Fruit fly (Drosophila melanogaster) whole organism, embryonic: ENCODE measurements around the gene CG42240.

Source experiments
- CG11085 ChIP-seq: fragments of 200-800 bp; sonication (Bioruptor generic); IDR thresholded peaks from 2 replicates; pipeline ENCODE4 v1.3.6; 2022; ENCODE audit warnings: missing biosample characterization, missing genetic modification characterization
- CG11093 ChIP-seq: fragments of 200-800 bp; sonication (Bioruptor generic); IDR thresholded peaks from 3 replicates; pipeline ENCODE4 v1.3.6; 2022; ENCODE audit warnings: missing biosample characterization, missing genetic modification characterization
- CG11456 ChIP-seq: fragments of 200-800 bp; sonication (Bioruptor generic); IDR thresholded peaks from 3 replicates; pipeline ENCODE4 v1.3.6; 2022; ENCODE audit warnings: missing biosample characterization, missing genetic modification characterization
- CG11504 ChIP-seq: fragments of 200-800 bp; sonication (Bioruptor generic); optimal IDR thresholded peaks from 3 replicates; lab custom pipeline; 2019; ENCODE audit warnings: missing biosample characterization, mild to moderate bottlenecking, missing genetic modification characterization, moderate library complexity
- CG1603 ChIP-seq: fragments of 200-800 bp; sonication (Bioruptor generic); optimal IDR thresholded peaks from 2 replicates; lab custom pipeline; 2019; ENCODE audit warnings: missing biosample characterization, mild to moderate bottlenecking, missing genetic modification characterization, moderate library complexity
- CG1647 ChIP-seq: fragments of 200-800 bp; sonication (Bioruptor generic); optimal IDR thresholded peaks from 3 replicates; lab custom pipeline; 2016; ENCODE audit warnings: missing biosample characterization, missing genetic modification characterization
- CG16813 ChIP-seq: fragments of 200-800 bp; sonication (Bioruptor generic); IDR thresholded peaks from 3 replicates; pipeline ENCODE4 v1.3.6; 2022; ENCODE audit warnings: missing biosample characterization, missing genetic modification characterization; ENCODE audit not compliant: partially characterized antibody
- CG1792 ChIP-seq: fragments of 200-800 bp; sonication (Bioruptor generic); optimal IDR thresholded peaks from 2 replicates; lab custom pipeline; 2016; ENCODE audit warnings: missing biosample characterization, missing genetic modification characterization
- CG18476 ChIP-seq: fragments of 200-800 bp; sonication (Bioruptor generic); optimal IDR thresholded peaks from 2 replicates; lab custom pipeline; 2016; ENCODE audit warnings: missing biosample characterization, mild to moderate bottlenecking, missing genetic modification characterization
- CG2875 ChIP-seq: fragments of 200-800 bp; sonication (Bioruptor generic); optimal IDR thresholded peaks from 2 replicates; lab custom pipeline; 2017; ENCODE audit warnings: missing biosample characterization, mild to moderate bottlenecking, missing genetic modification characterization, missing genetic modification reagents
- CG30431 ChIP-seq: fragments of 200-800 bp; sonication (Bioruptor generic); optimal IDR thresholded peaks from 2 replicates; lab custom pipeline; 2017; ENCODE audit warnings: missing biosample characterization, missing genetic modification characterization
- CG3065 ChIP-seq: fragments of 200-800 bp; sonication (Bioruptor generic); optimal IDR thresholded peaks from 2 replicates; lab custom pipeline; 2016; ENCODE audit warnings: missing biosample characterization, missing genetic modification characterization
- CG3281 ChIP-seq: fragments of 200-800 bp; sonication (Bioruptor generic); optimal IDR thresholded peaks from 3 replicates; lab custom pipeline; 2017; ENCODE audit warnings: missing biosample characterization, mild to moderate bottlenecking, missing genetic modification characterization
- CG43689 ChIP-seq: fragments of 200-800 bp; sonication (Bioruptor generic); IDR thresholded peaks from 2 replicates; pipeline ENCODE4 v1.3.6; 2022; ENCODE audit warnings: missing biosample characterization, missing genetic modification characterization
- CG6254 ChIP-seq: fragments of 200-800 bp; sonication (Bioruptor generic); optimal IDR thresholded peaks from 3 replicates; lab custom pipeline; 2017; ENCODE audit warnings: mild to moderate bottlenecking, missing biosample characterization, missing genetic modification reagents, missing genetic modification characterization
- CG6654 ChIP-seq: fragments of 200-800 bp; sonication (Bioruptor generic); optimal IDR thresholded peaks from 2 replicates; lab custom pipeline; 2017; ENCODE audit warnings: missing biosample characterization, mild to moderate bottlenecking, missing genetic modification characterization
- CG8089 ChIP-seq: fragments of 200-800 bp; sonication (Bioruptor generic); optimal IDR thresholded peaks from 3 replicates; lab custom pipeline; 2016; ENCODE audit warnings: missing biosample characterization, missing genetic modification characterization
- CG8478 ChIP-seq: fragments of >200 bp; optimal IDR thresholded peaks from 2 replicates; lab custom pipeline; 2018
- CG9876 ChIP-seq: fragments of 200-800 bp; sonication (Bioruptor generic); optimal IDR thresholded peaks from 2 replicates; lab custom pipeline; 2016; ENCODE audit warnings: missing biosample characterization, missing genetic modification characterization
- CHES-1-like ChIP-seq: fragments of 200-800 bp; sonication (Bioruptor generic); optimal IDR thresholded peaks from 2 replicates; lab custom pipeline; 2016; ENCODE audit warnings: missing biosample characterization, missing genetic modification characterization
- CkIIα-i1 ChIP-seq: fragments of 200-800 bp; sonication (Bioruptor generic); IDR thresholded peaks from 2 replicates; pipeline ENCODE4 v1.3.6; 2022; ENCODE audit warnings: missing biosample characterization, missing genetic modification characterization
- Dad ChIP-seq: fragments of 200-800 bp; sonication (Bioruptor generic); optimal IDR thresholded peaks from 3 replicates; lab custom pipeline; 2016; ENCODE audit warnings: missing biosample characterization, missing genetic modification characterization
- Eip74EF ChIP-seq, 2 experiments: fragments of 200-800 bp in 1 of 2; fragments of >200 bp in 1 of 2; sonication (Bioruptor generic) in 1 of 2; optimal IDR thresholded peaks; 2 replicates each; lab custom pipeline; 2017 to 2019; ENCODE audit warnings: missing biosample characterization in 2 of 2, missing genetic modification characterization in 2 of 2, mild to moderate bottlenecking in 1 of 2, moderate library complexity in 1 of 2
- HLH4C ChIP-seq: fragments of 200-800 bp; sonication (Bioruptor generic); IDR thresholded peaks from 3 replicates; pipeline ENCODE4 v1.3.6; 2022; ENCODE audit warnings: missing biosample characterization, missing genetic modification characterization; ENCODE audit not compliant: partially characterized antibody
- Hey ChIP-seq: fragments of 200-800 bp; sonication (Bioruptor generic); optimal IDR thresholded peaks from 3 replicates; lab custom pipeline; 2018; ENCODE audit warnings: missing biosample characterization, mild to moderate bottlenecking, missing genetic modification characterization
- Hmr ChIP-seq: fragments of 200-800 bp; sonication (Bioruptor generic); optimal IDR thresholded peaks from 3 replicates; lab custom pipeline; 2017; ENCODE audit warnings: mild to moderate bottlenecking, missing biosample characterization, missing genetic modification reagents, missing genetic modification characterization
- Hmx ChIP-seq: fragments of 200-800 bp; sonication (Bioruptor generic); optimal IDR thresholded peaks from 2 replicates; lab custom pipeline; 2016; ENCODE audit warnings: missing biosample characterization, missing genetic modification characterization
- Lhr ChIP-seq: fragments of 200-800 bp; sonication (Bioruptor generic); optimal IDR thresholded peaks from 3 replicates; lab custom pipeline; 2017; ENCODE audit warnings: mild to moderate bottlenecking, missing biosample characterization, missing genetic modification reagents, missing genetic modification characterization
- MTF-1 ChIP-seq: fragments of 200-800 bp; sonication (Bioruptor generic); optimal IDR thresholded peaks from 2 replicates; lab custom pipeline; 2018; ENCODE audit warnings: missing biosample characterization, mild to moderate bottlenecking, missing genetic modification characterization, borderline replicate concordance
- NC2α ChIP-seq: fragments of 200-800 bp; sonication (Bioruptor generic); optimal IDR thresholded peaks from 2 replicates; lab custom pipeline; 2016; ENCODE audit warnings: missing biosample characterization, missing genetic modification characterization
- Ravus ChIP-seq: fragments of 200-800 bp; sonication (Bioruptor generic); IDR thresholded peaks from 2 replicates; pipeline ENCODE4 v1.3.6; 2022; ENCODE audit warnings: missing biosample characterization, missing genetic modification characterization
- TFAM ChIP-seq: fragments of 200-800 bp; sonication (Bioruptor generic); optimal IDR thresholded peaks from 2 replicates; lab custom pipeline; 2017; ENCODE audit warnings: missing biosample characterization, missing genetic modification characterization, inconsistent platforms
- bsh ChIP-seq, 2 experiments: fragments of 200-800 bp; sonication (Bioruptor generic); optimal IDR thresholded peaks; 2 replicates each; lab custom pipeline; 2017 to 2018; ENCODE audit warnings: mild to moderate bottlenecking in 2 of 2, missing biosample characterization in 2 of 2, missing genetic modification characterization in 2 of 2, moderate library complexity in 1 of 2
- btn ChIP-seq: fragments of 200-800 bp; sonication (Bioruptor generic); optimal IDR thresholded peaks from 2 replicates; lab custom pipeline; 2016; ENCODE audit warnings: missing biosample characterization, missing genetic modification characterization
- caup ChIP-seq: fragments of 200-800 bp; sonication (Bioruptor generic); optimal IDR thresholded peaks from 3 replicates; lab custom pipeline; 2017; ENCODE audit warnings: missing biosample characterization, mild to moderate bottlenecking, missing genetic modification characterization, moderate library complexity; ENCODE audit not compliant: severe bottlenecking
- ci ChIP-seq: fragments of 200-800 bp; sonication (Bioruptor generic); IDR thresholded peaks from 3 replicates; pipeline ENCODE4 v1.3.6; 2022; ENCODE audit warnings: missing biosample characterization, missing genetic modification characterization
- crol ChIP-seq: fragments of 200-800 bp; sonication (Bioruptor generic); IDR thresholded peaks from 2 replicates; pipeline ENCODE4 v1.3.6; 2022; ENCODE audit warnings: missing biosample characterization, missing genetic modification characterization
- dan ChIP-seq: fragments of 200-800 bp; sonication (Bioruptor generic); IDR thresholded peaks from 2 replicates; pipeline ENCODE4 v1.3.6; 2022; ENCODE audit warnings: missing biosample characterization, missing genetic modification characterization
- fru ChIP-seq: fragments of >200 bp; optimal IDR thresholded peaks from 2 replicates; lab custom pipeline; 2017
- gfzf ChIP-seq: fragments of 200-800 bp; sonication (Bioruptor generic); optimal IDR thresholded peaks from 2 replicates; lab custom pipeline; 2016; ENCODE audit warnings: missing biosample characterization, mild to moderate bottlenecking, missing genetic modification characterization, moderate library complexity
- gsb-n ChIP-seq: fragments of 200-800 bp; sonication (Bioruptor generic); optimal IDR thresholded peaks from 3 replicates; lab custom pipeline; 2018; ENCODE audit warnings: missing biosample characterization, mild to moderate bottlenecking, missing genetic modification characterization
- insv ChIP-seq, 2 experiments: fragments of 200-800 bp; sonication (Bioruptor generic); optimal IDR thresholded peaks; 3 replicates each; lab custom pipeline; 2016 to 2018; ENCODE audit warnings: missing biosample characterization in 2 of 2, missing genetic modification characterization in 2 of 2
- lola ChIP-seq, 3 experiments: fragments of >200 bp in 2 of 3; fragments of 200-800 bp in 1 of 3; sonication (Bioruptor generic) in 1 of 3; optimal IDR thresholded peaks; 2 replicates each; lab custom pipeline; 2017 to 2019; ENCODE audit warnings: missing biosample characterization in 3 of 3, missing genetic modification characterization in 3 of 3, mild to moderate bottlenecking in 1 of 3, moderate library complexity in 1 of 3
- oc ChIP-seq: fragments of 200-800 bp; sonication (Bioruptor generic); optimal IDR thresholded peaks from 2 replicates; lab custom pipeline; 2018; ENCODE audit warnings: missing biosample characterization, mild to moderate bottlenecking, missing genetic modification characterization, moderate library complexity
- otp ChIP-seq: fragments of 200-800 bp; sonication (Bioruptor generic); IDR thresholded peaks from 3 replicates; pipeline ENCODE4, ENCODE4 v1.3.6; 2022; ENCODE audit warnings: missing biosample characterization, missing genetic modification characterization
- pita ChIP-seq: fragments of 200-800 bp; sonication (Bioruptor generic); optimal IDR thresholded peaks from 2 replicates; lab custom pipeline; 2017; ENCODE audit warnings: missing biosample characterization, mild to moderate bottlenecking, missing genetic modification characterization
- repo ChIP-seq: fragments of 200-800 bp; sonication (Bioruptor generic); optimal IDR thresholded peaks from 2 replicates; lab custom pipeline; 2016; ENCODE audit warnings: missing biosample characterization, missing genetic modification characterization
- row ChIP-seq: fragments of 200-800 bp; sonication (Bioruptor generic); IDR thresholded peaks from 3 replicates; pipeline ENCODE4 v1.3.6; 2022; ENCODE audit warnings: missing biosample characterization, missing genetic modification characterization
- ttk ChIP-seq: fragments of 200-800 bp; sonication (Bioruptor generic); IDR thresholded peaks from 2 replicates; pipeline ENCODE4 v2.1.2; 2022; ENCODE audit warnings: missing biosample characterization, missing genetic modification characterization
- tup ChIP-seq: fragments of 200-800 bp; sonication (Bioruptor generic); optimal IDR thresholded peaks from 2 replicates; lab custom pipeline; 2016; ENCODE audit warnings: missing biosample characterization, mild to moderate bottlenecking, missing genetic modification characterization, moderate library complexity
- vnd ChIP-seq: fragments of 200-800 bp; sonication (Bioruptor generic); IDR thresholded peaks from 3 replicates; pipeline ENCODE4 v1.3.6; 2022; ENCODE audit warnings: missing biosample characterization, missing genetic modification characterization; ENCODE audit not compliant: partially characterized antibody

CG42240 gene

DNA sequence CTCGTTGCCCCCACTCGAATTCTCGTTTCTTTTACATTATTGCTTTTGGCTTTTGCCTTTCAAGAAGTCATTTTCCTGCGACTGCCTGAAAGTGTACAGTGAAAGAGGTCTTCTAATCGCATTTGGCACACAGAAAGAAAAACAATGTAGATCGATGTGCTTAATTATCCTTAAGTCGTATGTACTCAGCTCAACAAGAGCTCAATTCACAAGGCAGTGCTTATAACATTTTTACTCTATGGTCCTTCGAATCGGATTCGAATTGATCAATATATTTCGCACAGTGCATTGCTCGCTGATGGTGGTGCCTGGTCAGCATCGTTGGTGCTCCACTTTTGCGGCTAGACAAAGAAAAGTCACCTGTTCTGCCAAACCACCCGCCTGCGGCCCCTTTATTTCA, 20.2 kb upstream of the CG42240 start (continued):
- no peak for TF ChIP-seq CG18476
- TF ChIP-seq CkIIα-i1 (GFP tag; lab: Robert Waterston, UW): no peak
- no peak for TF ChIP-seq tup
- no peak for TF ChIP-seq CG11456 (GFP tag; lab: Robert Waterston, UW)
- no peak for TF ChIP-seq CG3281 (GFP tag; lab: Kevin White, UChicago)
- TF ChIP-seq CG8478 (lab: Kevin White, UChicago): no peak
- no peak for TF ChIP-seq otp (GFP tag; lab: Robert Waterston, UW)
- TF ChIP-seq CG6254 (GFP tag; lab: Kevin White, UChicago): no peak
- TF ChIP-seq CG11093: no peak
- no peak for TF ChIP-seq gsb-n (tag; lab: Kevin White, UChicago)
- peak; percentile 49; the same call in 2 of the 3 replicates for TF ChIP-seq row (GFP tag; lab: Robert Waterston, UW)
- TF ChIP-seq CG43689: no peak
- no peak for TF ChIP-seq btn (GFP tag; lab: Kevin White, UChicago)
- peak in 1 of 2 experiments; percentile 36 for TF ChIP-seq bsh (GFP tag; optimal IDR thresholded peaks at IDR 0.05; lab: Kevin White, UChicago)
- no peak for TF ChIP-seq CG11085 (GFP tag; lab: Robert Waterston, UW)
- TF ChIP-seq Ravus: no peak
- TF ChIP-seq CG2875 (GFP tag; lab: Kevin White, UChicago): no peak
- TF ChIP-seq fru (lab: Kevin White, UChicago): no peak
- peak; percentile 8 for TF ChIP-seq CG1792 (GFP tag; lab: Kevin White, UChicago)
- no peak for TF ChIP-seq CG16813
- TF ChIP-seq gfzf: no peak
- no peak for TF ChIP-seq CG9876 (GFP tag; lab: Kevin White, UChicago)
- no peak for TF ChIP-seq CG30431 (GFP tag; lab: Kevin White, UChicago)
- TF ChIP-seq CG11504 (tag; lab: Kevin White, UChicago): peak; percentile 51
- no peak for TF ChIP-seq NC2α (GFP tag; lab: Kevin White, UChicago)
- no peak for TF ChIP-seq CG8089 (GFP tag; lab: Kevin White, UChicago)
- TF ChIP-seq CG1647: no peak
- no peak for TF ChIP-seq TFAM (GFP tag; lab: Kevin White, UChicago)
- no peak for TF ChIP-seq Dad (GFP tag; lab: Kevin White, UChicago)
- TF ChIP-seq Eip74EF (GFP tag; optimal IDR thresholded peaks at IDR 0.05; lab: Kevin White, UChicago): no peak
- TF ChIP-seq ttk (GFP tag; lab: Robert Waterston, UW): 0 out of 2 replicates have a peak, but pooled peaks have one; percentile 12
- TF ChIP-seq CG6654: no peak
- TF ChIP-seq Hey: no peak
- TF ChIP-seq oc (tag; lab: Kevin White, UChicago): peak; percentile 2
- TF ChIP-seq Hmr: peak; percentile 39
- TF ChIP-seq ci (GFP tag; lab: Robert Waterston, UW): peak; percentile 59; the same call in 2 of the 3 replicates
- TF ChIP-seq MTF-1: no peak
- no peak for TF ChIP-seq HLH4C (GFP tag; lab: Robert Waterston, UW)
- TF ChIP-seq Lhr (GFP tag; lab: Kevin White, UChicago): no peak
- TF ChIP-seq lola (GFP tag; optimal IDR thresholded peaks at IDR 0.05; lab: Kevin White, UChicago): no peak
- peak; percentile 41 for TF ChIP-seq CG1603 (tag; lab: Kevin White, UChicago)
- TF ChIP-seq CHES-1-like (GFP tag; lab: Kevin White, UChicago): no peak
- TF ChIP-seq CG3065 (GFP tag; lab: Kevin White, UChicago): no peak
- no peak for TF ChIP-seq dan
- TF ChIP-seq crol: no peak
- no peak for TF ChIP-seq insv (GFP tag; optimal IDR thresholded peaks at IDR 0.05; lab: Kevin White, UChicago)
- TF ChIP-seq repo (GFP tag; lab: Kevin White, UChicago): no peak
- TF ChIP-seq pita: no peak
- TF ChIP-seq vnd (GFP tag; lab: Robert Waterston, UW): no peak
- no peak for TF ChIP-seq caup (GFP tag; lab: Kevin White, UChicago)
- no peak for TF ChIP-seq Hmx
